Fruit fly (Drosophila melanogaster): ENCODE data around the gene ppan.

Gene ppan

DNA sequence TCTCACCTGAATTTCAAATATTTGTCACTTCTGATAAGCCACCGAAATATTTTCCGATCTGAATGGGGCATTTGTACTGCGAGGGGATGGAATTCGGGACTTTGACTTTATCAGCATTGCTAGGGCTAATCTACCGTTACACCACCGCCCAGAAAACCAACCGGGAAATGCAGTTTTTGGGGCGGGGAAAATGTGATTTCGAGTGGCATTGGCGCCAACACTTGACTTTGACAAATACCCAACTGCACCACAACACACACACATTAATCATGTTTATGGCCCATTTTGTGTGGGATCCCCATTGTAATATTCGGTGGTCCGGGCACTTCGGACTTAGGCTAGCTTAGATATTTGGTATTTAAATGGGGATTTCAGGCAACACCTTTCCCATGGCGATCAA lies 37.1 kb upstream of the ppan start (continued):
- no peak for TF ChIP-seq NC2β (GFP tag; optimal IDR thresholded peaks at IDR 0.05)
- TF ChIP-seq Pdp1 (GFP tag; optimal IDR thresholded peaks at IDR 0.05), result peak in 1 of 2 experiments; percentile 47

dm6 chr3R:21080876-21081586 lies 35.0 kb upstream of the ppan start, which contains the start of gene HHEX:
Gene HHEX, minus strand, starts transcription at chr3R:21080926.
- peak; percentile 90 for TF ChIP-seq Nf-YC (tag; optimal IDR thresholded peaks at IDR 0.05)
- TF ChIP-seq HmgZ (tag; optimal IDR thresholded peaks at IDR 0.05), result peak; percentile 49
- TF ChIP-seq Pdp1 (GFP tag; optimal IDR thresholded peaks at IDR 0.05), result peak in 1 of 2 experiments; percentile 59
- TF ChIP-seq chm (GFP tag; IDR thresholded peaks at IDR 0.05), result 0 out of 2 replicates have a peak, but pooled peaks have one; percentile 11
- TF ChIP-seq CG10321 (GFP tag; IDR thresholded peaks at IDR 0.05), result peak; percentile 62
- TF ChIP-seq pan (optimal IDR thresholded peaks at IDR 0.05), result no peak
- peak in 1 of 2 experiments; percentile 82 for TF ChIP-seq pan (GFP tag; optimal IDR thresholded peaks at IDR 0.05 in 1 of 2, IDR thresholded peaks at IDR 0.05 in 1 of 2)
- TF ChIP-seq Deaf1 (tag; optimal IDR thresholded peaks at IDR 0.05), result peak; percentile 44
- TF ChIP-seq mirr (GFP tag; optimal IDR thresholded peaks at IDR 0.05), result peak; percentile 87
- TF ChIP-seq CG15696 (tag; optimal IDR thresholded peaks at IDR 0.05), result no peak
- TF ChIP-seq CG5180 (GFP tag; optimal IDR thresholded peaks at IDR 0.05), result peak; percentile 66
- TF ChIP-seq Hey (tag; optimal IDR thresholded peaks at IDR 0.05), result peak; percentile 92
- TF ChIP-seq rib (GFP tag; IDR thresholded peaks at IDR 0.05), result 0 out of 2 replicates have a peak, but pooled peaks have one; percentile 10
- peak; percentile 90 for TF ChIP-seq crol (GFP tag; IDR thresholded peaks at IDR 0.05)
- peak; percentile 95 for TF ChIP-seq lab (GFP tag; optimal IDR thresholded peaks at IDR 0.05)
- TF ChIP-seq CG10543 (GFP tag; optimal IDR thresholded peaks at IDR 0.05), result peak; percentile 94
- TF ChIP-seq al (GFP tag; IDR thresholded peaks at IDR 0.05), result no peak
- TF ChIP-seq gfzf (GFP tag; optimal IDR thresholded peaks at IDR 0.05), result no peak
- TF ChIP-seq Hmr (GFP tag; optimal IDR thresholded peaks at IDR 0.05), result peak; percentile 12
- peak; percentile 70 for TF ChIP-seq CG12769 (tag; optimal IDR thresholded peaks at IDR 0.05)
- peak; percentile 50 for TF ChIP-seq CG18599 (GFP tag; optimal IDR thresholded peaks at IDR 0.05)
- no peak for TF ChIP-seq Bdp1 (GFP tag; optimal IDR thresholded peaks at IDR 0.05)
- TF ChIP-seq CG34376 (GFP tag; optimal IDR thresholded peaks at IDR 0.05), result peak; percentile 83
- peak; percentile 12 for TF ChIP-seq cwo (GFP tag; optimal IDR thresholded peaks at IDR 0.05)
- TF ChIP-seq CG5245 (GFP tag; optimal IDR thresholded peaks at IDR 0.05), result no peak
- no peak for TF ChIP-seq fru (optimal IDR thresholded peaks at IDR 0.05)
- peak; percentile 41 for TF ChIP-seq HHEX (GFP tag; optimal IDR thresholded peaks at IDR 0.05)
- 0 out of 2 replicates have a peak, but pooled peaks have one; percentile 14 for TF ChIP-seq CG32767 (GFP tag; IDR thresholded peaks at IDR 0.05)
- peak; percentile 91 for TF ChIP-seq GATAe (GFP tag; conservative IDR thresholded peaks at IDR 0.05)
- TF ChIP-seq sob (GFP tag; IDR thresholded peaks at IDR 0.05), result 0 out of 2 replicates have a peak, but pooled peaks have one; percentile 19
- peak; percentile 7 for TF ChIP-seq Fer1 (GFP tag; optimal IDR thresholded peaks at IDR 0.05)
- no peak for TF ChIP-seq CG17361 (GFP tag; IDR thresholded peaks at IDR 0.05)
- TF ChIP-seq odd (GFP tag; optimal IDR thresholded peaks at IDR 0.05), result peak; percentile 46
- peak; percentile 74 for TF ChIP-seq grn (GFP tag; optimal IDR thresholded peaks at IDR 0.05)
- TF ChIP-seq Nf-YB (GFP tag; optimal IDR thresholded peaks at IDR 0.05), result peak; percentile 90
- peak; percentile 7 for TF ChIP-seq Jarid2 (GFP tag; optimal IDR thresholded peaks at IDR 0.05)
- peak; percentile 76 for TF ChIP-seq sd (tag; optimal IDR thresholded peaks at IDR 0.05)
- peak; percentile 43 for TF ChIP-seq Ptx1 (GFP tag; IDR thresholded peaks at IDR 0.05)
- TF ChIP-seq CG4360 (GFP tag; IDR thresholded peaks at IDR 0.05), result peak; percentile 34; the same call in 1 of the 2 replicates
- 0 out of 3 replicates have a peak, but pooled peaks have one; percentile 27 for TF ChIP-seq Opbp (GFP tag; IDR thresholded peaks at IDR 0.05; ENCODE audit: partially characterized antibody)
- TF ChIP-seq chinmo (GFP tag; IDR thresholded peaks at IDR 0.05; ENCODE audit: partially characterized antibody), result 0 out of 4 replicates have a peak, but pooled peaks have one; percentile 43
- peak; percentile 95 for TF ChIP-seq Vsx1 (GFP tag; optimal IDR thresholded peaks at IDR 0.05)
- peak; percentile 98 for TF ChIP-seq sug (tag; optimal IDR thresholded peaks at IDR 0.05)
- peak; percentile 4 for TF ChIP-seq CG15601 (tag; optimal IDR thresholded peaks at IDR 0.05)
- peak; percentile 59; the same call in 2 of the 3 replicates for TF ChIP-seq Aef1 (GFP tag; IDR thresholded peaks at IDR 0.05)
